ENCODE assay signal across 1 fruit fly cellular context in the genomic region with DNA sequence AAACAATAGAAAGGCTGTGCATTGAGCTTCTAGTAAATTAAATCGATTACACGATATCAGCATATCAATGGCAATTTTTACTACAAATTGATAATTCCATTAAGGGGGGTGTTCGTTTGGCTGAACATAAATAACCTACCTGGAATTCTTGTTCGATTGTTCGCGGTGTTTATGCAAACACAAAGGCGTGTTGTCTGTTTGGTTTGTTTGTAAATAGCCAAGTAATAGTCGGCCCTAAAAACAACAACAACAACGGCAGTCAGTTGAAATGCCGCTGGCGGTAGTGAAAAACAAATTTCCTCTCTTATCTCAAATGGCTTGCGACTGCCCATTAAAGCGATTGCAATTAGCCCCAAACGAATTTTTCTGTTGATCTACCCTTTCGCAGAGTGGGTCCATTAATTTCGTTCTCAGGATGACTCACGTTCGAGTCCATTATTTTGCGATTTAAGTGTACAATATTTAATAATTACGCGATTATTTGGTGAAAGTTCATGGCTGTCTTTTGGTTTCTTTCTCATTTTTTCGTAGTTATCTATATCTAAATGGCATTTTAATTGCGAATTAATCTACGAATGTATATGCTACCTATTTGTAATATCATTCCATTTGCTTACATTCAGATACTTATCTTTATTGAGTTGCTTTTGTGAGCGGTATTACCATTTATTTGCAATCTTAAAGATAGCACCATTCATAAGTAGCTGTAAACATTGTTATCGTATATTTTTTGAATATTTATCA.
TF ChIP-seq lines count a peak whose summit lies in the region.

No protein-coding gene starts in this region.

TF ChIP-seq in whole organism, embryonic, 481 proteins besides CTCF, POLR2A, EP300 and RAD21 (continued from another document):
- TF ChIP-seq Sry-δ (GFP tag; optimal IDR thresholded peaks at IDR 0.05; lab: Kevin White, UChicago), result no peak
- TF ChIP-seq CG32772 (GFP tag; IDR thresholded peaks at IDR 0.05; lab: Robert Waterston, UW), result no peak
- TF ChIP-seq Eip74EF (GFP tag; optimal IDR thresholded peaks at IDR 0.05; lab: Kevin White, UChicago), result no peak
- TF ChIP-seq CG11085 (GFP tag; IDR thresholded peaks at IDR 0.05; lab: Robert Waterston, UW), result no peak
- no peak for TF ChIP-seq HLH54F (GFP tag; optimal IDR thresholded peaks at IDR 0.05; lab: Kevin White, UChicago)
- TF ChIP-seq CG4730 (GFP tag; IDR thresholded peaks at IDR 0.05; lab: Robert Waterston, UW), result no peak
- TF ChIP-seq CG15601 (tag; optimal IDR thresholded peaks at IDR 0.05; lab: Kevin White, UChicago), result peak; percentile 9
- TF ChIP-seq CG4328 (GFP tag; optimal IDR thresholded peaks at IDR 0.05; lab: Kevin White, UChicago), result no peak
- TF ChIP-seq D (optimal IDR thresholded peaks at IDR 0.05; lab: Kevin White, UChicago), result no peak
- TF ChIP-seq D (GFP tag; optimal IDR thresholded peaks at IDR 0.05; lab: Kevin White, UChicago), result no peak
- TF ChIP-seq CG1024 (GFP tag; IDR thresholded peaks at IDR 0.05; lab: Robert Waterston, UW), result no peak
- no peak for TF ChIP-seq E2f2 (GFP tag; IDR thresholded peaks at IDR 0.05; lab: Robert Waterston, UW)
- TF ChIP-seq ATbp (GFP tag; optimal IDR thresholded peaks at IDR 0.05; lab: Kevin White, UChicago), result peak; percentile 67
- peak; percentile 20 for TF ChIP-seq CG17568 (GFP tag; optimal IDR thresholded peaks at IDR 0.05; lab: Kevin White, UChicago)
- TF ChIP-seq ssp (GFP tag; IDR thresholded peaks at IDR 0.05; lab: Robert Waterston, UW), result no peak
- TF ChIP-seq fru (optimal IDR thresholded peaks at IDR 0.05; lab: Kevin White, UChicago), result no peak
- TF ChIP-seq org-1 (GFP tag; optimal IDR thresholded peaks at IDR 0.05; lab: Kevin White, UChicago), result no peak
- TF ChIP-seq CG13624 (GFP tag; optimal IDR thresholded peaks at IDR 0.05; lab: Kevin White, UChicago), result no peak
- TF ChIP-seq seq (GFP tag; IDR thresholded peaks at IDR 0.05; lab: Robert Waterston, UW), result no peak; the same call in 1 of the 2 replicates
- TF ChIP-seq chn (GFP tag; optimal IDR thresholded peaks at IDR 0.05; lab: Kevin White, UChicago), result no peak
- TF ChIP-seq al (GFP tag; IDR thresholded peaks at IDR 0.05; lab: Robert Waterston, UW), result no peak
- peak; percentile 10 for TF ChIP-seq CoRest (tag; optimal IDR thresholded peaks at IDR 0.05; lab: Kevin White, UChicago)
- TF ChIP-seq CG8478 (optimal IDR thresholded peaks at IDR 0.05; lab: Kevin White, UChicago), result no peak
- no peak for TF ChIP-seq zfh1 (GFP tag; IDR thresholded peaks at IDR 0.05; lab: Robert Waterston, UW)
- peak; percentile 22 for TF ChIP-seq CG13424 (tag; optimal IDR thresholded peaks at IDR 0.05; lab: Kevin White, UChicago)
- no peak for TF ChIP-seq CG8281 (tag; optimal IDR thresholded peaks at IDR 0.05; lab: Kevin White, UChicago)
- no peak for TF ChIP-seq CG31224 (GFP tag; IDR thresholded peaks at IDR 0.05; lab: Robert Waterston, UW)
- TF ChIP-seq bab2 (GFP tag; optimal IDR thresholded peaks at IDR 0.05; lab: Kevin White, UChicago), result no peak
- no peak for TF ChIP-seq Scr (GFP tag; IDR thresholded peaks at IDR 0.05; lab: Robert Waterston, UW; ENCODE audit: partially characterized antibody)
- no peak for TF ChIP-seq CG1233 (GFP tag; optimal IDR thresholded peaks at IDR 0.05; lab: Kevin White, UChicago)
- no peak for TF ChIP-seq CG16815 (GFP tag; optimal IDR thresholded peaks at IDR 0.05; lab: Kevin White, UChicago)
- peak; percentile 43 for TF ChIP-seq CG1603 (tag; optimal IDR thresholded peaks at IDR 0.05; lab: Kevin White, UChicago)
- TF ChIP-seq amos (GFP tag; IDR thresholded peaks at IDR 0.05; lab: Robert Waterston, UW; ENCODE audit: partially characterized antibody), result no peak
- no peak for TF ChIP-seq H2.0 (GFP tag; IDR thresholded peaks at IDR 0.05; lab: Robert Waterston, UW)
- TF ChIP-seq CG1832 (GFP tag; optimal IDR thresholded peaks at IDR 0.05; lab: Kevin White, UChicago), result no peak
- no peak for TF ChIP-seq wdn (GFP tag; IDR thresholded peaks at IDR 0.05; lab: Robert Waterston, UW)
- no peak for TF ChIP-seq sob (GFP tag; IDR thresholded peaks at IDR 0.05; lab: Robert Waterston, UW)
- TF ChIP-seq CG17612 (GFP tag; IDR thresholded peaks at IDR 0.05; lab: Robert Waterston, UW), result no peak
- no peak for TF ChIP-seq lov (optimal IDR thresholded peaks at IDR 0.05; lab: Kevin White, UChicago)
- TF ChIP-seq lov (GFP tag; IDR thresholded peaks at IDR 0.05; lab: Robert Waterston, UW), result no peak
- TF ChIP-seq ro (GFP tag; IDR thresholded peaks at IDR 0.05; lab: Robert Waterston, UW), result no peak
- TF ChIP-seq schlank (tag; optimal IDR thresholded peaks at IDR 0.05; lab: Kevin White, UChicago), result peak; percentile 11
- no peak for TF ChIP-seq insv (GFP tag; optimal IDR thresholded peaks at IDR 0.05; lab: Kevin White, UChicago)
- TF ChIP-seq Antp (GFP tag; optimal IDR thresholded peaks at IDR 0.05; lab: Kevin White, UChicago), result no peak
- no peak for TF ChIP-seq Ets97D (GFP tag; optimal IDR thresholded peaks at IDR 0.05; lab: Kevin White, UChicago)
- TF ChIP-seq nmo (GFP tag; optimal IDR thresholded peaks at IDR 0.05; lab: Kevin White, UChicago), result no peak
